Worm (Caenorhabditis elegans) whole organism, early embryonic: Measurements from ENCODE around the gene lurp-2.
"Not testable (repeated sequence)": the region's sequence is repeated elsewhere in the genome, so short reads cannot be mapped to it uniquely, and the experiment has no call there.

Experiments
- B0310.2 ChIP-seq: sonication (generic microtip); optimal IDR thresholded peaks from 2 replicates; lab custom pipeline; 2016; ENCODE audit warnings: mild to moderate bottlenecking, missing genetic modification characterization, missing compliant biosample characterization
- aly-1 ChIP-seq: sonication (generic microtip); optimal IDR thresholded peaks from 2 replicates; lab custom pipeline; 2016; ENCODE audit warnings: missing genetic modification characterization, missing compliant biosample characterization
- ceh-13 ChIP-seq: fragments of 200-800 bp; sonication (Bioruptor generic); optimal IDR thresholded peaks from 2 replicates; lab custom pipeline; 2018; ENCODE audit warnings: mild to moderate bottlenecking, missing genetic modification characterization, missing compliant biosample characterization
- flt-1 ChIP-seq: fragments of 200-800 bp; sonication (Bioruptor generic); IDR thresholded peaks from 2 replicates; pipeline ENCODE4 v1.3.6; 2022; ENCODE audit warnings: missing genetic modification characterization, missing compliant biosample characterization
- scrt-1 ChIP-seq: fragments of 200-800 bp; sonication (Bioruptor generic); IDR thresholded peaks from 2 replicates; pipeline ENCODE4 v1.3.6; 2022; ENCODE audit warnings: missing genetic modification characterization, missing compliant biosample characterization
- tra-4 ChIP-seq: sonication (generic microtip); optimal IDR thresholded peaks from 2 replicates; lab custom pipeline; 2017; ENCODE audit warnings: missing genetic modification characterization, missing compliant biosample characterization

DNA sequence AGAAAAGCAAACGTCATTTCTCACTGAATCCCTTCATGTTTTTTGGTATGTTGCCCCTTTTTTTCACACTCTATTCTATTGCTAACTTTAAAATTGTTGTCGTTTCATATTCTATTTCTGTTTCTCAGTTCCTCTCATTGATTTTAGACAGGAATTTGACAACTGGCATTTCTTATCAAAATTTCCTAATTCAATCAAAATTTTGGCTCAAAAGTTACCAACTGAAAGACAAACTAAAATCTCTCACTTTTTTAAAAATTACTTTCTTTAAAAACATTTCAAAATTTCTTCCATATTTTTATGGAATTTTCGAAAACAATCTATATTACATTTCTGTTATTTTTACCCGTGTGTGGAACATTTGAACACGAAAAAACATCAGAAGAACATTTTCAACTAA lies 9.9 kb upstream of the lurp-2 start, which contains the start of gene Y2H9A.6:
- not testable (repeated sequence) for TF ChIP-seq B0310.2 (tag; lab: Kevin White, UChicago); aly-1 (tag; lab: Kevin White, UChicago); scrt-1 (GFP tag; lab: Robert Waterston, UW); tra-4 (tag; lab: Kevin White, UChicago); ceh-13 (GFP tag; lab: Kevin White, UChicago); flt-1 (GFP tag; lab: Robert Waterston, UW)
